Worm (Caenorhabditis elegans) whole organism, young adult: ENCODE measurements around the gene B0222.15.

Experiments used
- B0019.2 ChIP-seq: fragments of 200-800 bp; sonication (Bioruptor generic); conservative IDR thresholded peaks from 2 replicates; pipeline ENCODE4 v1.3.6; 2022; ENCODE audit warnings: missing genetic modification reagents, missing genetic modification characterization, missing compliant biosample characterization
- B0261.1 ChIP-seq: sonication (generic microtip); optimal IDR thresholded peaks from 2 replicates; lab custom pipeline; 2016; ENCODE audit warnings: mild to moderate bottlenecking, missing genetic modification characterization, moderate library complexity, missing compliant biosample characterization
- C06A6.2 ChIP-seq: fragments of 200-800 bp; sonication (Bioruptor generic); conservative IDR thresholded peaks from 2 replicates; pipeline ENCODE4 v1.3.6; 2022; ENCODE audit warnings: missing genetic modification characterization, missing compliant biosample characterization
- F10E7.11 ChIP-seq: sonication (generic microtip); optimal IDR thresholded peaks from 2 replicates; lab custom pipeline; 2017; ENCODE audit warnings: mild to moderate bottlenecking, missing genetic modification characterization, moderate library complexity, missing compliant biosample characterization
- F22D6.2 ChIP-seq: sonication (generic microtip); optimal IDR thresholded peaks from 2 replicates; lab custom pipeline; 2016; ENCODE audit warnings: mild to moderate bottlenecking, missing genetic modification characterization, missing compliant biosample characterization
- F33H1.4 ChIP-seq: fragments of 200-800 bp; sonication (Bioruptor generic); IDR thresholded peaks from 2 replicates; pipeline ENCODE4 v1.3.6; 2022; ENCODE audit warnings: missing genetic modification reagents, missing genetic modification characterization, missing compliant biosample characterization
- F37B4.10 ChIP-seq: fragments of 200-800 bp; sonication (Bioruptor generic); IDR thresholded peaks from 2 replicates; pipeline ENCODE4 v1.3.6; 2022; ENCODE audit warnings: missing genetic modification characterization, missing compliant biosample characterization
- F49E8.2 ChIP-seq: sonication (generic microtip); optimal IDR thresholded peaks from 3 replicates; lab custom pipeline; 2017; ENCODE audit warnings: missing genetic modification characterization, mild to moderate bottlenecking, missing compliant biosample characterization, antibody characterized with exemption, moderate library complexity; ENCODE audit not compliant: insufficient read depth
- F55B11.4 ChIP-seq: sonication (generic microtip); optimal IDR thresholded peaks from 2 replicates; lab custom pipeline; 2016; ENCODE audit warnings: missing compliant biosample characterization, missing genetic modification characterization, borderline replicate concordance; ENCODE audit not compliant: insufficient read depth
- T26A5.8 ChIP-seq: sonication (generic microtip); optimal IDR thresholded peaks from 2 replicates; lab custom pipeline; 2016; ENCODE audit warnings: missing genetic modification characterization, missing compliant biosample characterization
- Y56A3A.18 ChIP-seq: fragments of 200-800 bp; sonication (Bioruptor generic); IDR thresholded peaks from 2 replicates; pipeline ENCODE4 v1.3.6; 2022; ENCODE audit warnings: missing genetic modification reagents, missing genetic modification characterization, missing compliant biosample characterization
- Y95B8A.8 ChIP-seq: fragments of 200-800 bp; sonication (Bioruptor generic); IDR thresholded peaks from 2 replicates; pipeline ENCODE4 v1.3.6; 2022; ENCODE audit warnings: missing genetic modification reagents, missing genetic modification characterization, missing compliant biosample characterization
- akir-1 ChIP-seq: fragments of 200-800 bp; sonication (Bioruptor generic); optimal IDR thresholded peaks from 2 replicates; lab custom pipeline; 2018; ENCODE audit warnings: mild to moderate bottlenecking, missing genetic modification characterization, moderate library complexity, missing compliant biosample characterization
- ama-1 ChIP-seq, 3 experiments: fragments of 150-350 bp in 1 of 3; sonication (generic microtip) in 2 of 3; optimal IDR thresholded peaks; 2 replicates each; lab custom pipeline; 2014 to 2018; ENCODE audit warnings: missing biosample characterization in 2 of 3, missing genetic modification characterization in 2 of 3, missing genetic modification reagents in 2 of 3
- athp-1 ChIP-seq: sonication (generic microtip); optimal IDR thresholded peaks from 2 replicates; lab custom pipeline; 2017; ENCODE audit warnings: mild to moderate bottlenecking, missing genetic modification characterization, missing compliant biosample characterization
- attf-5 ChIP-seq: fragments of 200-800 bp; sonication (Bioruptor generic); optimal IDR thresholded peaks from 2 replicates; lab custom pipeline; 2018; ENCODE audit warnings: mild to moderate bottlenecking, missing genetic modification characterization, missing compliant biosample characterization
- attf-6 ChIP-seq: fragments of 200-800 bp; sonication (Bioruptor generic); IDR thresholded peaks from 2 replicates; pipeline ENCODE4 v1.3.6; 2022; ENCODE audit warnings: missing genetic modification reagents, missing genetic modification characterization, missing compliant biosample characterization
- ceh-27 ChIP-seq: fragments of 200-800 bp; sonication (Bioruptor generic); optimal IDR thresholded peaks from 2 replicates; lab custom pipeline; 2018; ENCODE audit warnings: mild to moderate bottlenecking, missing genetic modification characterization, moderate library complexity, missing compliant biosample characterization
- ceh-79 ChIP-seq: sonication (generic microtip); optimal IDR thresholded peaks from 2 replicates; lab custom pipeline; 2017; ENCODE audit warnings: mild to moderate bottlenecking, missing genetic modification characterization, missing compliant biosample characterization
- die-1 ChIP-seq: sonication (generic microtip); optimal IDR thresholded peaks from 2 replicates; lab custom pipeline; 2016; ENCODE audit warnings: missing genotype, mild to moderate bottlenecking, missing genetic modification characterization, missing compliant biosample characterization
- dpff-1 ChIP-seq: sonication (generic microtip); optimal IDR thresholded peaks from 2 replicates; lab custom pipeline; 2017; ENCODE audit warnings: mild to moderate bottlenecking, missing genetic modification characterization, missing compliant biosample characterization
- ets-4 ChIP-seq: fragments of 200-800 bp; sonication (Bioruptor generic); optimal IDR thresholded peaks from 2 replicates; lab custom pipeline; 2018; ENCODE audit warnings: mild to moderate bottlenecking, missing genetic modification characterization, missing compliant biosample characterization
- fkh-3 ChIP-seq: sonication (generic microtip); optimal IDR thresholded peaks from 2 replicates; lab custom pipeline; 2016; ENCODE audit warnings: mild to moderate bottlenecking, missing genetic modification characterization, missing compliant biosample characterization
- lag-1 ChIP-seq: fragments of 200-800 bp; sonication (Bioruptor generic); IDR thresholded peaks from 2 replicates; pipeline ENCODE4 v1.3.6; 2022; ENCODE audit warnings: missing genetic modification reagents, missing genetic modification characterization, missing compliant biosample characterization
- lin-35 ChIP-seq, 3 experiments: fragments of 150-350 bp in 2 of 3; sonication (generic microtip) in 1 of 3; optimal IDR thresholded peaks; 2 replicates each; lab custom pipeline; 2014 to 2018; ENCODE audit warnings: missing biosample characterization in 3 of 3, missing genetic modification characterization in 3 of 3, missing genetic modification reagents in 3 of 3
- lsl-1 ChIP-seq: fragments of 200-800 bp; sonication (Bioruptor generic); optimal IDR thresholded peaks from 2 replicates; lab custom pipeline; 2018; ENCODE audit warnings: mild to moderate bottlenecking, missing genetic modification characterization, moderate library complexity, missing compliant biosample characterization
- mcd-1 ChIP-seq: fragments of 200-800 bp; sonication (Bioruptor generic); IDR thresholded peaks from 2 replicates; pipeline ENCODE4 v1.3.6; 2022; ENCODE audit warnings: missing genetic modification reagents, missing genetic modification characterization, missing compliant biosample characterization
- mxl-1 ChIP-seq: sonication (generic microtip); optimal IDR thresholded peaks from 2 replicates; lab custom pipeline; 2016; ENCODE audit warnings: missing genetic modification characterization, missing compliant biosample characterization
- nfya-1 ChIP-seq: sonication (generic microtip); optimal IDR thresholded peaks from 2 replicates; lab custom pipeline; 2017; ENCODE audit warnings: antibody characterized with exemption, missing compliant biosample characterization, missing genetic modification characterization, borderline replicate concordance; ENCODE audit not compliant: insufficient read depth
- nhr-120 ChIP-seq: fragments of 200-800 bp; sonication (Bioruptor generic); IDR thresholded peaks from 2 replicates; pipeline ENCODE4 v1.3.6; 2022; ENCODE audit warnings: missing genetic modification characterization, missing compliant biosample characterization
- nhr-80 ChIP-seq: sonication (generic microtip); optimal IDR thresholded peaks from 2 replicates; lab custom pipeline; 2016; ENCODE audit warnings: missing genetic modification characterization, missing compliant biosample characterization
- sea-2 ChIP-seq: fragments of 200-800 bp; sonication (Bioruptor generic); IDR thresholded peaks from 2 replicates; pipeline ENCODE4 v1.3.6; 2022; ENCODE audit warnings: missing genetic modification characterization, missing compliant biosample characterization
- tbp1 ChIP-seq: fragments of 200-800 bp; sonication (Bioruptor generic); optimal IDR thresholded peaks from 2 replicates; lab custom pipeline; 2018; ENCODE audit warnings: mild to moderate bottlenecking, missing genetic modification characterization, missing compliant biosample characterization
- unc-62 ChIP-seq: fragments of 150-350 bp; optimal IDR thresholded peaks from 2 replicates; lab custom pipeline; 2014; ENCODE audit warnings: missing biosample characterization, missing genetic modification reagents, missing genetic modification characterization
- ztf-22 ChIP-seq: fragments of 200-800 bp; sonication (Bioruptor generic); optimal IDR thresholded peaks from 2 replicates; lab custom pipeline; 2018; ENCODE audit warnings: mild to moderate bottlenecking, missing genetic modification characterization, moderate library complexity, missing compliant biosample characterization

The B0222.15 gene

ce11 chrV:9143896-9144295 lies 12.7 kb downstream of the B0222.15 start (continued):
- no peak for TF ChIP-seq akir-1 (GFP tag; lab: Kevin White, UChicago)
- TF ChIP-seq, all 124 proteins: peak for 0

- TF ChIP-seq ceh-27 (GFP tag; lab: Kevin White, UChicago), result no peak
- TF ChIP-seq ztf-22 (GFP tag; lab: Kevin White, UChicago), result no peak
- TF ChIP-seq mxl-1, result no peak
- TF ChIP-seq dpff-1 (tag; lab: Kevin White, UChicago), result no peak
- TF ChIP-seq unc-62 (GFP tag; lab: Kevin White, UChicago), result no peak
- no peak for TF ChIP-seq F10E7.11 (tag; lab: Kevin White, UChicago)
- TF ChIP-seq lin-35 (GFP tag; optimal IDR thresholded peaks at IDR 0.05; lab: Kevin White, UChicago), result no peak
- no peak for TF ChIP-seq nfya-1 (tag; lab: Kevin White, UChicago)
- no peak for TF ChIP-seq B0261.1
- TF ChIP-seq attf-6 (GFP tag; lab: Robert Waterston, UW), result no peak
- no peak for TF ChIP-seq sea-2 (GFP tag; lab: Robert Waterston, UW)
- no peak for TF ChIP-seq lag-1
- no peak for TF ChIP-seq athp-1
- TF ChIP-seq F22D6.2 (tag; lab: Kevin White, UChicago), result no peak
- no peak for TF ChIP-seq Y95B8A.8 (GFP tag; lab: Robert Waterston, UW)
- TF ChIP-seq Y56A3A.18 (GFP tag; lab: Robert Waterston, UW), result no peak
- TF ChIP-seq lsl-1 (GFP tag; lab: Kevin White, UChicago), result no peak
- no peak for TF ChIP-seq tbp1 (GFP tag; lab: Kevin White, UChicago)
Measured at ce11 chrV:9141297-9141696, 15.3 kb downstream of the B0222.15 start, which contains the start of gene pitr-3. TSS of gene pitr-3 (minus strand) at chrV:9141397.

- TF ChIP-seq B0019.2 (GFP tag; lab: Robert Waterston, UW) (no peak), fkh-3 (tag; lab: Kevin White, UChicago) (no peak), B0261.1 (no peak), nhr-80 (no peak), mxl-1 (no peak), F49E8.2 (tag; lab: Kevin White, UChicago) (no peak)
Measured at ce11 chrV:9137618-9138017, 19.0 kb downstream of the B0222.15 start, which contains the start of gene pitr-2. TSS of gene pitr-2 (minus strand) at chrV:9137718.

ce11 chrV:9133950-9134349 lies 22.6 kb downstream of the B0222.15 start, which contains the start of gene B0222.1:
TSS of gene B0222.1 (plus strand) at chrV:9134255.
- no peak for TF ChIP-seq nhr-80
- no peak for TF ChIP-seq tbp1 (GFP tag; lab: Kevin White, UChicago)
- no peak for TF ChIP-seq ceh-79
- TF ChIP-seq F33H1.4, result no peak
- no peak for TF ChIP-seq mcd-1 (GFP tag; lab: Robert Waterston, UW)
- TF ChIP-seq F37B4.10 (GFP tag; lab: Robert Waterston, UW), result no peak
- no peak for TF ChIP-seq T26A5.8 (tag; lab: Kevin White, UChicago)
- TF ChIP-seq F55B11.4 (tag; lab: Kevin White, UChicago), result no peak
- no peak for TF ChIP-seq attf-5 (GFP tag; lab: Kevin White, UChicago)
- TF ChIP-seq, all 124 proteins: peak for 0

- no peak for TF ChIP-seq die-1 (tag; lab: Kevin White, UChicago)
- TF ChIP-seq ets-4 (GFP tag; lab: Kevin White, UChicago), result no peak
- no peak for TF ChIP-seq nhr-120 (GFP tag; lab: Robert Waterston, UW)
- TF ChIP-seq C06A6.2 (GFP tag; lab: Robert Waterston, UW), result no peak
- no peak for TF ChIP-seq ama-1 (optimal IDR thresholded peaks at IDR 0.05; lab: Kevin White, UChicago)
- no peak for TF ChIP-seq ama-1 (GFP tag; optimal IDR thresholded peaks at IDR 0.05; lab: Kevin White, UChicago)
Measured at ce11 chrV:9132043-9132442, 24.5 kb downstream of the B0222.15 start, which contains the start of gene F21C10.1. TSS of gene F21C10.1 (plus strand) at chrV:9132343.
